Worm (Caenorhabditis elegans) whole organism, early embryonic: ENCODE results near the gene H14N18.4.

Source experiments
- B0310.2 ChIP-seq: sonication (generic microtip); optimal IDR thresholded peaks from 2 replicates; lab custom pipeline; 2016; ENCODE audit warnings: mild to moderate bottlenecking, missing genetic modification characterization, missing compliant biosample characterization
- F13C5.2 ChIP-seq: sonication (generic microtip); optimal IDR thresholded peaks from 2 replicates; lab custom pipeline; 2017; ENCODE audit warnings: mild to moderate bottlenecking, missing genetic modification characterization, inconsistent platforms, missing compliant biosample characterization
- aly-1 ChIP-seq: sonication (generic microtip); optimal IDR thresholded peaks from 2 replicates; lab custom pipeline; 2016; ENCODE audit warnings: missing genetic modification characterization, missing compliant biosample characterization
- ama-1 ChIP-seq: fragments of 150-350 bp; optimal IDR thresholded peaks from 2 replicates; lab custom pipeline; 2014
- ceh-13 ChIP-seq: fragments of 200-800 bp; sonication (Bioruptor generic); optimal IDR thresholded peaks from 2 replicates; lab custom pipeline; 2018; ENCODE audit warnings: mild to moderate bottlenecking, missing genetic modification characterization, missing compliant biosample characterization
- ceh-36 ChIP-seq: sonication (generic microtip); optimal IDR thresholded peaks from 2 replicates; lab custom pipeline; 2016; ENCODE audit warnings: missing genetic modification characterization, inconsistent platforms, missing compliant biosample characterization
- ets-7 ChIP-seq: sonication (generic microtip); optimal IDR thresholded peaks from 2 replicates; lab custom pipeline; 2016; ENCODE audit warnings: missing genotype, missing genetic modification characterization, missing compliant biosample characterization
- flt-1 ChIP-seq: fragments of 200-800 bp; sonication (Bioruptor generic); IDR thresholded peaks from 2 replicates; pipeline ENCODE4 v1.3.6; 2022; ENCODE audit warnings: missing genetic modification characterization, missing compliant biosample characterization
- hmbx-1 ChIP-seq: sonication (generic microtip); optimal IDR thresholded peaks from 2 replicates; lab custom pipeline; 2016; ENCODE audit warnings: mild to moderate bottlenecking, missing genetic modification characterization, missing compliant biosample characterization
- hmg-4 ChIP-seq: fragments of 200-800 bp; sonication (Bioruptor generic); optimal IDR thresholded peaks from 2 replicates; lab custom pipeline; 2018; ENCODE audit warnings: mild to moderate bottlenecking, missing genetic modification characterization, missing compliant biosample characterization
- hnd-1 ChIP-seq: sonication (generic microtip); optimal IDR thresholded peaks from 2 replicates; lab custom pipeline; 2016; ENCODE audit warnings: missing genetic modification characterization, missing compliant biosample characterization
- pes-1 ChIP-seq: fragments of 200-800 bp; sonication (Bioruptor generic); IDR thresholded peaks from 2 replicates; pipeline ENCODE4 v1.3.6; 2022; ENCODE audit warnings: missing genetic modification reagents, missing genetic modification characterization, missing compliant biosample characterization
- scrt-1 ChIP-seq: fragments of 200-800 bp; sonication (Bioruptor generic); IDR thresholded peaks from 2 replicates; pipeline ENCODE4 v1.3.6; 2022; ENCODE audit warnings: missing genetic modification characterization, missing compliant biosample characterization
- sea-1 ChIP-seq: fragments of 200-800 bp; sonication (Bioruptor generic); conservative IDR thresholded peaks from 2 replicates; pipeline ENCODE4 v1.3.6; 2022; ENCODE audit warnings: missing genetic modification characterization, missing compliant biosample characterization
- tbx-11 ChIP-seq: fragments of 200-800 bp; sonication (Bioruptor generic); IDR thresholded peaks from 2 replicates; pipeline ENCODE4 v1.3.6; 2022; ENCODE audit warnings: missing genetic modification characterization, missing compliant biosample characterization
- tbx-37 ChIP-seq: fragments of 200-800 bp; sonication (Bioruptor generic); conservative IDR thresholded peaks from 2 replicates; pipeline ENCODE4 v1.3.6; 2022; ENCODE audit warnings: missing genetic modification reagents, missing genetic modification characterization, missing compliant biosample characterization
- tra-4 ChIP-seq: sonication (generic microtip); optimal IDR thresholded peaks from 2 replicates; lab custom pipeline; 2017; ENCODE audit warnings: missing genetic modification characterization, missing compliant biosample characterization

Gene H14N18.4

DNA sequence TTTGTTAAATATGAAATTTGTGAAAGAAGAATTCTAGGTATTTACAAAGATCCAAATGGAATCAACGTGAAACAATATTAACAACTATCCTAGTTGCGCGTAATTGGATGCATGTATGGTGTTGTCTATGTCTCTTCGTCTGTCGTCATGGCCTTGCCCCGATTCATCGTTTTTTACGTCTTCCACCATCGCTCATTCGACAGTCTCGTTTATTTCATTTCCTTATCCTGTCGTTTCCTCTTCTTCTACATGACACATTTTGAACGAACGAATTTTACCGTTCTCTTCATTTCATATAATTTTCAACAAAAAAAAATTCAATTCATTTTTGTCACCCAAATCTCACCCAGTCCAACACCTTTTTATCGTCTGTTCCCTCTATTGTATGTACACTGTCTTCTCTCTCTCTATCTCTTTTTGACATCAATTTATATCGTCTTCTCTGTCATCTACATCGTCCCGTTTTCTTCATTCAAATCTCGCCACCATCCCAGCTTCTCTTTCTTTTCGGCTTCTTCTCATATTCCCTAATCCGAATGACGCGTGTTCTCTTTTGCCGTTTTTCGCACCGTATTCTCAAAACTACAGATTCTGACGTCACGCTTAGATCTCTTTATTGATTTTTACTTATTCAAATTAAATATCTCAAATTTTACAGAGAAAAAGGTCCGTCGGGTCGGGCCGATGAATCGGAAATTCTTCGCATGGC is 27.8 kb upstream of the H14N18.4 start, which contains the start of gene ttc-17:
Gene ttc-17 (plus strand): TSS at position 659 of the 709 bp plus-strand sequence.
- TF ChIP-seq ceh-13: no peak
- no peak for TF ChIP-seq scrt-1
- no peak for TF ChIP-seq tra-4
- TF ChIP-seq ets-7 (tag; lab: Kevin White, UChicago): no peak
- TF ChIP-seq flt-1 (GFP tag; lab: Robert Waterston, UW): no peak
- TF ChIP-seq ceh-36 (tag; lab: Kevin White, UChicago): no peak
- TF ChIP-seq ama-1: no peak
- no peak for TF ChIP-seq F13C5.2 (tag; lab: Kevin White, UChicago)
- no peak for TF ChIP-seq aly-1 (tag; lab: Kevin White, UChicago)
- TF ChIP-seq hnd-1 (tag; lab: Kevin White, UChicago): no peak
- TF ChIP-seq sea-1 (GFP tag; lab: Robert Waterston, UW): no peak
- TF ChIP-seq tbx-11 (GFP tag; lab: Robert Waterston, UW): no peak

DNA sequence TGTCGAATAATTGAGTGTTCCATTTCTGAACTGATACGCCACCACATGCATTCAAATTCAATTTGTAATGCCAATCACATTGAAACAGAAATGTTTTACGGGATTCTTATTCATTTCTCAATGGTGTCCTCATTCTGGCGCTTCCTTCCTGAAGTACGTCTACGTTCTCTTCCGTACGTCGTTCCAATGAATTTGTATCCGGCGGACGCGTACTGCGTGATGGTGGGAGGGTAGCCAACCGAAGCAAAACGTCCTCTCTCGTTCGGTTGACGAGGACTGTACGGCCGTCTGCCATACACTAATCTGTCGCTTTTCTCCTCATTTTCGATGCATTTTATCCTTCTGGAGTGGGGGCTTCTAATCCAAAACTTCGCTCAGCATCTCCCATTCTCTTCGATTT is 21.1 kb upstream of the H14N18.4 start:
- TF ChIP-seq tbx-11 (GFP tag; lab: Robert Waterston, UW) (no peak), hmg-4 (peak; percentile 19)

DNA sequence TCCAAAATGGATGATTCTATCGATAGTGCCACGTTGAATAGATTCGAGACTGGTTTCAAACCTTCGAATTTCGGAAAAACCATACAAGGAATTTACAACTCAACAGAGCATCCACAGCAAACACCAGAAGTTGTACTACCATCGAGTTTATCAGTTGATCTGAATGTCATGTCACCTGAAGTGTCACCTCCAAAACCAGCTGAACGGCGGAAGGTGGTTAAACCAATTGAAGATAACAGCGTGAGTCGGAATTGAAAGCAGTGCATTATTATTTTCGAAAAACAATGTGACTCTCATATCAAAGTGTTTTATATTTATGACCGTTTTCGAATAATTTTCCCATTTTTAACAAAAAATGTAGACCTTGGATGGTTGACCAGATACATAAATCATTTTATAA is 20.2 kb upstream of the H14N18.4 start:
- no peak for TF ChIP-seq scrt-1
- TF ChIP-seq ceh-13: no peak
- TF ChIP-seq flt-1 (GFP tag; lab: Robert Waterston, UW): no peak
- no peak for TF ChIP-seq tbx-11 (GFP tag; lab: Robert Waterston, UW)
- TF ChIP-seq pes-1 (GFP tag; lab: Robert Waterston, UW): no peak
- TF ChIP-seq hmg-4: no peak
- no peak for TF ChIP-seq hnd-1 (tag; lab: Kevin White, UChicago)
- TF ChIP-seq aly-1 (tag; lab: Kevin White, UChicago): no peak
- TF ChIP-seq sea-1 (GFP tag; lab: Robert Waterston, UW): no peak
- TF ChIP-seq F13C5.2 (tag; lab: Kevin White, UChicago): no peak
- no peak for TF ChIP-seq tra-4
- TF ChIP-seq tbx-37 (GFP tag; lab: Robert Waterston, UW): no peak
- TF ChIP-seq ama-1: no peak
- no peak for TF ChIP-seq B0310.2 (tag; lab: Kevin White, UChicago)
- TF ChIP-seq ets-7 (tag; lab: Kevin White, UChicago): no peak
- no peak for TF ChIP-seq hmbx-1 (tag; lab: Kevin White, UChicago)
- no peak for TF ChIP-seq ceh-36 (tag; lab: Kevin White, UChicago)

DNA sequence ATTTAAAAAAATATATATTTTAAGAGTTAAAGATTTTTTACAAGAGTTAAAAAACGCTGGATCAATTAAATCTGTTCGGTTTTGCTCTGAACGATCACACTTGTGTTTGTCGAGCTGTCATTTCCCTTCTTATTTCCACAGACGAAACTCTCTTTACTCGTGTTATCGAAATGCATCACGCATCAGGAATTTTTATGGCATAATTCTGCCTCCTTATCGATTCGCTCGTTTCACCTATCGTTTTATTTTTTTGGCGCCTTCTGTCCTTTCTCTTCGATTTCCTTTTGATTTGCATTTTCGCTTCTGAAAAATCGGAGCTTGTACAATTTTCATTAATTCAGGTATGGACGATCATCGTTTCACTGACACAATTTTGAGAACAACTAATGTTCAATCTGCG is 19.6 kb upstream of the H14N18.4 start:
- TF ChIP-seq tbx-11 (GFP tag; lab: Robert Waterston, UW) (no peak), hnd-1 (tag; lab: Kevin White, UChicago) (no peak), hmg-4 (no peak), pes-1 (GFP tag; lab: Robert Waterston, UW) (no peak), sea-1 (GFP tag; lab: Robert Waterston, UW) (no peak), ceh-13 (no peak), ets-7 (tag; lab: Kevin White, UChicago) (no peak), flt-1 (GFP tag; lab: Robert Waterston, UW) (no peak), B0310.2 (tag; lab: Kevin White, UChicago) (no peak), tra-4 (no peak), ama-1 (no peak)

DNA sequence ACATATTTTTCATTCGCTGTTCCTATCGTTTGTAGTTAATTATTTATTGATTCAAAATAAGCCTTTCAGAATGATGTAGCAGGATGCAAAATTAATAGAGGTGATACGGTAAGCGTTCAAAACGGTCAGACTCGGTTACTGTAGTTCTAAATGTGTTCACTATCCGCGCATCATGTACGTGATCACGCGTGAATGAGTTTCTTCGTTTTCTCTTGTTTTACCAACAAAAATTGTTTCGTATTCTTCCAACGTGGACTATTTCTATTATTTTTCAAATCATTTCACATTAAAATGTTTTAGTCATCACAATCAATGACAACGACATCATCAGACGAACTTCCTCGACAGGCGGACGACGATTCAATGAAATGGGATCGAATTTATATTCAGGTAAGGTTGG is 18.7 kb upstream of the H14N18.4 start, which contains the start of gene gck-1:
Gene gck-1 (plus strand): TSS at position 301 of the 400 bp plus-strand sequence.
- TF ChIP-seq sea-1 (GFP tag; lab: Robert Waterston, UW): no peak
- no peak for TF ChIP-seq B0310.2 (tag; lab: Kevin White, UChicago)
- TF ChIP-seq tbx-11 (GFP tag; lab: Robert Waterston, UW): no peak
- TF ChIP-seq flt-1 (GFP tag; lab: Robert Waterston, UW): no peak
- no peak for TF ChIP-seq ceh-36 (tag; lab: Kevin White, UChicago)
- TF ChIP-seq aly-1 (tag; lab: Kevin White, UChicago): no peak
- TF ChIP-seq hnd-1 (tag; lab: Kevin White, UChicago): no peak

DNA sequence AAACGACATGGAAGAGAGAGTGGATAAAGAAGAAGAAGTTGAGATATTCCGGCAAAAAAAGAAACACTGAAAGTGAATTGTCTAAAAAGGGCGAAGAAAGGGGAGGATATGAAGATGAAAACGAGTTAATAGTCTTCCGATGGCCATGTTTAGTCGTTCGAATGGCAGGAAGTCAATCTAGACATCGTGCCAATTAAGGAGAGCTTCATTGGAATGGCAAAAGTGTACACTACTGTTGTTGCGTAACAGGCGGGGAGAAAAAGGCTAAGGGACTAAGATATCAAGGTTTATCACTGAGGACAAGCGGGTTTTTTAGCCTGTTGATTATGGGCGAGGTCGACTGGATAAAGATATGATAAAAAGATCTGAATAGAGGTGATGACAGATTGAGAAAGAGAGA is 17.4 kb upstream of the H14N18.4 start:
- no peak for TF ChIP-seq sea-1 (GFP tag; lab: Robert Waterston, UW)

DNA sequence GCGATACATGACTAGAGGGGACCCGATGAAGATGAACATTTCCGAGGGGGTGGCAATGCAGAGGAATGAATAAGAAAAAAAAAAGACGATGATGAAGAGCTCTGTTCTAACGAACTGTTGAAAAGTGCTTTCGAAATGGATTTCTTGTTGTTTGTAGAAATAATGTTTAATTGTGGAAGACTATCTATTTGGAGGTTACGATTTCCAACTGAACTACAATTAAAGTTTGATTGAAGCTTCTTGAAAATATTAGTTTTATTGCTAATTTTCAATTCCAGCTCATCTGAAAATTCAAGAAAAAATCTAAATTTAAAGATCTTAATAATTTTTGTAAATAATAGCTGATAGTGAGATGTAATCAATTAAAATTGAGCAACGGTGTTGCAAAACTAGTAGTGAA is 15.7 kb upstream of the H14N18.4 start:
- TF ChIP-seq ceh-36 (tag; lab: Kevin White, UChicago): no peak
- TF ChIP-seq hnd-1 (tag; lab: Kevin White, UChicago): no peak
- no peak for TF ChIP-seq scrt-1

DNA sequence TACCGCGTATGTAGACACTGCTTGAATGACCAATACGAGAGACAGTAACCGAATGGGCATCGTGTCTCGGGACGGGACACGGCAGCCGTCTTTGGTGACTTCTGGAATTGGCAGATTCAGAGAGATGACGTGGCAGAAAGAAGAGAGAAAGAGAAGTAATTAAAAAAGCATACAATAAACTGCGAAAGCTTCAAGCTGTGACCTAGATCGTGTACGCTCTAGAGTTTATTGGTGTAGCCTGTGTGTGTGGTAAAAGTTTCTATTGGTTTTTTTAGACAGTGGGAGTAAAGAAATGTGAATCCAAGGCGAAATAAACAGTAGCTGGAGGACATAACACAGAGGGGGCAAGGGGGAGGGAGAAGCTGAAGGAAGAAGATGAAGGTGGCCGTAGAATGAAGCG is 15.2 kb upstream of the H14N18.4 start, which contains the start of gene T19A5.3:
Gene T19A5.3 (minus strand): TSS at position 101 of the 400 bp plus-strand sequence.
- no peak for TF ChIP-seq ets-7 (tag; lab: Kevin White, UChicago)
- TF ChIP-seq aly-1 (tag; lab: Kevin White, UChicago): no peak
- TF ChIP-seq flt-1 (GFP tag; lab: Robert Waterston, UW): no peak
- no peak for TF ChIP-seq sea-1 (GFP tag; lab: Robert Waterston, UW)
- no peak for TF ChIP-seq tbx-37 (GFP tag; lab: Robert Waterston, UW)
- TF ChIP-seq hnd-1 (tag; lab: Kevin White, UChicago): no peak
- TF ChIP-seq hmg-4: no peak
- TF ChIP-seq ceh-13: no peak
- no peak for TF ChIP-seq tbx-11 (GFP tag; lab: Robert Waterston, UW)
- no peak for TF ChIP-seq F13C5.2 (tag; lab: Kevin White, UChicago)
- TF ChIP-seq scrt-1: no peak
- TF ChIP-seq B0310.2 (tag; lab: Kevin White, UChicago): no peak
- no peak for TF ChIP-seq ama-1
- TF ChIP-seq tra-4: no peak
- TF ChIP-seq pes-1 (GFP tag; lab: Robert Waterston, UW): no peak
- TF ChIP-seq ceh-36 (tag; lab: Kevin White, UChicago): no peak
